Fruit fly (Drosophila melanogaster) whole organism, pupa: ENCODE results near the gene Dpm3.

Source experiments
- CG10348 ChIP-seq: fragments of 200-800 bp; sonication (Bioruptor generic); IDR thresholded peaks from 2 replicates; pipeline ENCODE4 v1.3.6; 2022; ENCODE audit warnings: missing biosample characterization, missing genetic modification characterization
- CG15710 ChIP-seq: fragments of 200-800 bp; sonication (Bioruptor generic); optimal IDR thresholded peaks from 2 replicates; lab custom pipeline; 2018; ENCODE audit warnings: missing biosample characterization, mild to moderate bottlenecking, missing genetic modification characterization, moderate library complexity
- CG17806 ChIP-seq: fragments of 200-800 bp; sonication (Bioruptor generic); optimal IDR thresholded peaks from 2 replicates; lab custom pipeline; 2018; ENCODE audit warnings: missing biosample characterization, mild to moderate bottlenecking, missing genetic modification characterization, moderate library complexity
- CG8159 ChIP-seq: fragments of 200-800 bp; sonication (Bioruptor generic); optimal IDR thresholded peaks from 3 replicates; lab custom pipeline; 2018; ENCODE audit warnings: missing biosample characterization, mild to moderate bottlenecking, missing genetic modification characterization, moderate library complexity
- CG8301 ChIP-seq: fragments of 200-800 bp; sonication (Bioruptor generic); optimal IDR thresholded peaks from 2 replicates; lab custom pipeline; 2018; ENCODE audit warnings: missing biosample characterization, mild to moderate bottlenecking, missing genetic modification characterization
- CG9948 ChIP-seq: fragments of 200-800 bp; sonication (Bioruptor generic); optimal IDR thresholded peaks from 2 replicates; lab custom pipeline; 2018; ENCODE audit warnings: missing biosample characterization, mild to moderate bottlenecking, missing genetic modification characterization, moderate library complexity
- D1 ChIP-seq: fragments of 200-800 bp; sonication (Bioruptor generic); optimal IDR thresholded peaks from 2 replicates; lab custom pipeline; 2018; ENCODE audit warnings: missing biosample characterization, mild to moderate bottlenecking, missing genetic modification characterization, moderate library complexity
- EcR ChIP-seq: fragments of 200-800 bp; sonication (Bioruptor generic); optimal IDR thresholded peaks from 3 replicates; lab custom pipeline; 2019; ENCODE audit warnings: missing biosample characterization, missing genetic modification characterization, mild to moderate bottlenecking, moderate library complexity, missing genetic modification reagents
- Pif1A ChIP-seq: fragments of 200-800 bp; sonication (Bioruptor generic); optimal IDR thresholded peaks from 3 replicates; lab custom pipeline; 2016; ENCODE audit warnings: missing biosample characterization, missing genetic modification characterization
- Snoo ChIP-seq: fragments of 200-800 bp; sonication (Bioruptor generic); optimal IDR thresholded peaks from 3 replicates; lab custom pipeline; 2017; ENCODE audit warnings: missing biosample characterization, mild to moderate bottlenecking, missing genetic modification characterization, inconsistent platforms
- fd96Ca ChIP-seq: fragments of 200-800 bp; sonication (Bioruptor generic); IDR thresholded peaks from 3 replicates; pipeline ENCODE4 v1.3.6; 2022; ENCODE audit warnings: missing biosample characterization, missing genetic modification characterization
- gl ChIP-seq: fragments of 200-800 bp; sonication (Bioruptor generic); optimal IDR thresholded peaks from 2 replicates; lab custom pipeline; 2018; ENCODE audit warnings: missing biosample characterization, mild to moderate bottlenecking, missing genetic modification characterization

- no peak for TF ChIP-seq CG8301 (tag; lab: Kevin White, UChicago)
- TF ChIP-seq EcR = no peak
- TF ChIP-seq CG17806 (tag; lab: Kevin White, UChicago) = no peak
- no peak for TF ChIP-seq D1 (tag; lab: Kevin White, UChicago)
- TF ChIP-seq CG10348 (GFP tag; lab: Robert Waterston, UW) = no peak
- no peak for TF ChIP-seq CG8159 (tag; lab: Kevin White, UChicago)
- no peak for TF ChIP-seq CG15710 (tag; lab: Kevin White, UChicago)
- TF ChIP-seq gl (tag; lab: Kevin White, UChicago) = no peak
- no peak for TF ChIP-seq CG9948 (tag; lab: Kevin White, UChicago)
- no peak for TF ChIP-seq Snoo (tag; lab: Kevin White, UChicago)
- no peak for TF ChIP-seq fd96Ca (GFP tag; lab: Robert Waterston, UW)
- no peak for TF ChIP-seq Pif1A (GFP tag; lab: Kevin White, UChicago)
Observed at dm6 chr3R:13363347-13363994, 39.4 kb downstream of the Dpm3 start.
